Worm (Caenorhabditis elegans) whole organism, L3 larva: ENCODE data around the gene K02E10.7.

Source experiments
- ceh-9 ChIP-seq: sonication (generic microtip); optimal IDR thresholded peaks from 2 replicates; lab custom pipeline; 2018; ENCODE audit warnings: missing biosample characterization, missing genetic modification characterization
- fkh-10 ChIP-seq: sonication (generic microtip); optimal IDR thresholded peaks from 2 replicates; lab custom pipeline; 2017; ENCODE audit warnings: missing biosample characterization, missing genetic modification reagents, missing genetic modification characterization
- mdl-1 ChIP-seq: fragments of 150-350 bp; optimal IDR thresholded peaks from 2 replicates; lab custom pipeline; 2014; ENCODE audit warnings: missing biosample characterization, missing genetic modification characterization
- nhr-12 ChIP-seq: fragments of 150-350 bp; optimal IDR thresholded peaks from 2 replicates; lab custom pipeline; 2014; ENCODE audit warnings: missing biosample characterization, missing genetic modification characterization
- nhr-237 ChIP-seq: fragments of 150-350 bp; optimal IDR thresholded peaks from 2 replicates; lab custom pipeline; 2014; ENCODE audit warnings: missing biosample characterization, missing genetic modification characterization
- nhr-76 ChIP-seq: fragments of 150-350 bp; sonication (generic microtip); optimal IDR thresholded peaks from 5 replicates; lab custom pipeline; 2014; ENCODE audit warnings: missing biosample characterization, missing genetic modification characterization
- nhr-77 ChIP-seq: fragments of 150-350 bp; optimal IDR thresholded peaks from 2 replicates; lab custom pipeline; 2014; ENCODE audit warnings: missing biosample characterization, missing genetic modification characterization
- pqm-1 ChIP-seq: fragments of 150-350 bp; optimal IDR thresholded peaks from 2 replicates; lab custom pipeline; 2017; ENCODE audit warnings: missing biosample characterization, missing genetic modification characterization, inconsistent platforms
- snpc-4 ChIP-seq: fragments of 150-350 bp; optimal IDR thresholded peaks from 2 replicates; lab custom pipeline; 2014; ENCODE audit warnings: missing biosample characterization, missing genetic modification characterization
- ztf-11 ChIP-seq: fragments of 150-350 bp; optimal IDR thresholded peaks from 2 replicates; lab custom pipeline; 2014; ENCODE audit warnings: missing biosample characterization, missing genetic modification characterization

DNA sequence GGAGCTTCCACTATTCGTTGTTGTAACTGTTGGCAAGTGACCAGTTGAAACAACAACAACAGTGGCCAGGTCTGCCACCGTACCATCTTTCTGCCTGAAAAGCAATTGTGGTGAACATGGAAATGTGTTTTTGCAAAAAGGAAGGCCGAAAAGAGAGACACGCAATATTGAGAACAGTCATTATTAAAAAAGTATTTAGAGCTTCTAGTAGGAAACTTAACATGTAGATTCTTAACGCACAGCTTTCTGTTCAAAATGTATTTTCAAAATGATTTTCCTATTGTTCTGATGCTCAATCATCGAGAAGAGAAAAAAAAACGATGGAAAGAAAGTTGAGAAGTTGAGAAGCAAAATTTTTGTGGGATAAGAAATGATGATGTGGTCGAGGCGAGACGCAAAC is 6.9 kb upstream of the K02E10.7 start, which contains the start of gene syg-1:
- TF ChIP-seq pqm-1 (tag; lab: Kevin White, UChicago) (no peak), nhr-77 (tag; lab: Kevin White, UChicago) (no peak), ceh-9 (tag; lab: Kevin White, UChicago) (no peak), fkh-10 (GFP tag; lab: Kevin White, UChicago) (no peak), snpc-4 (no peak), ztf-11 (tag; lab: Kevin White, UChicago) (no peak), nhr-12 (tag; lab: Kevin White, UChicago) (no peak), mdl-1 (tag; lab: Kevin White, UChicago) (no peak), nhr-237 (tag; lab: Kevin White, UChicago) (no peak), nhr-76 (tag; lab: Kevin White, UChicago) (no peak)
